Worm (Caenorhabditis elegans): Measurements from ENCODE around the gene inpp-5K.

DNA sequence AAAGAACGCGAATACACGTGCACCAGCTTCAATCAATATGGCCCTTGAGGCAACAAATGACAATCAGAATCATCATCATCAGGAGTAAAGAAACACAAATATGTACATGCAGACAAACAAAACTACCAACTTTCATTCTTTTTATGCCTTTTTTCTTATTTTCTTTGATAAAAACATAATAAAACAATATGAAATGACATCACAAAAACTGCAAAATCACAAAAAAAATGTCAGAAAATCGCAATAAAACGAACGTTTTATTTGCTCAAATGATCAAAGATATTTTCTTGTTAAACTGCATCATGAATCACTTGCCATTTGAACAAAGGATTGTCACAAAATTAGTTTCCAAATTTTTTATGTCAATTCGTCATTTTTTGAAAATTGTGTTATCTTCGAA, 6.7 kb downstream of the inpp-5K start:
- TF ChIP-seq ceh-36 (tag; optimal IDR thresholded peaks at IDR 0.05) (no peak), hnd-1 (tag; optimal IDR thresholded peaks at IDR 0.05) (no peak), ama-1 (optimal IDR thresholded peaks at IDR 0.05) (no peak), hmg-4 (GFP tag; optimal IDR thresholded peaks at IDR 0.05) (no peak), ets-7 (tag; optimal IDR thresholded peaks at IDR 0.05) (no peak), flt-1 (GFP tag; IDR thresholded peaks at IDR 0.05) (no peak), F13C5.2 (tag; optimal IDR thresholded peaks at IDR 0.05) (no peak), aly-1 (tag; optimal IDR thresholded peaks at IDR 0.05) (no peak), sea-1 (GFP tag; conservative IDR thresholded peaks at IDR 0.05) (no peak), tra-4 (tag; optimal IDR thresholded peaks at IDR 0.05) (no peak), pes-1 (GFP tag; IDR thresholded peaks at IDR 0.05) (no peak)

All from whole organism, early embryonic.